Fruit fly (Drosophila melanogaster): ENCODE results near the gene Gdh.

DNA sequence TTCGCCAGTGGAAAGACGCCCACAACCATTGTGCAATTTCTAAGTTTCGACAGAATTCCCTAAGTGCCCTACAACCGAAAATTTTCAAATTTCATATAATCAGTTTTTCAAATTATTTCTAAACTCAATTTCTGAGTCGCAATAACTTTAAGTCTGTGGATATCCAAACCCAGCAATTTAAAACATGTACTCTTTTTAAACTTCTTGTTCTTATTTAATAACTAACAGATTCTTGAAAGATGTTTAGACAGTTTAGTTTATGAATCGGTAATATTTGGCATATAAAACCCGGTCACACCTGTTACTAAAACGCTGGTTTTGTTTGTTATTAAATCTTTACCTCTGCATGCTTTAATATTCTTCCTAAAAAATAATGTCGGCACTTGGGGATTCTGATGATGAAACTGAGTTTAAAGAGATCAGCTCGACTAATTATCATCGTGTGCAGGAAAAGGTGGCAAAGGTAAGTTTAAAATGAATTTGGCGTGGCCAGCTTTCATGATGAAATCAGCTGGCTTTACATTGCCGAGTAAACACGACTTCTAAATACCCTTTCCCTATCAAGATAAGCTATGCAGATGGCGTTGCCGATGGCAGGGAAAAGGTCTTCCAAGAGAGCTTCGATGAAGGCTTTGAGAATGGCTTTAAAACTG is 13.8 kb downstream of the Gdh start, which contains the start of the genes CG43998, CG43999 and CG31142:
- no peak for TF ChIP-seq CG8478 (optimal IDR thresholded peaks at IDR 0.05)
- no peak for TF ChIP-seq CTCF (optimal IDR thresholded peaks at IDR 0.05)

All from S2 (cell line).